Fruit fly (Drosophila melanogaster) whole organism, embryonic: ENCODE measurements around the gene CG11892.

Experiments used
- CG10147 ChIP-seq: fragments of 200-800 bp; sonication (Bioruptor generic); optimal IDR thresholded peaks from 2 replicates; lab custom pipeline; 2019; ENCODE audit warnings: missing biosample characterization, mild to moderate bottlenecking, missing genetic modification characterization, moderate library complexity
- CG10654 ChIP-seq: fragments of 200-800 bp; sonication (Bioruptor generic); optimal IDR thresholded peaks from 2 replicates; lab custom pipeline; 2016; ENCODE audit warnings: missing biosample characterization, missing genetic modification characterization
- CG10979 ChIP-seq: fragments of 200-800 bp; sonication (Bioruptor generic); optimal IDR thresholded peaks from 2 replicates; lab custom pipeline; 2018; ENCODE audit warnings: missing biosample characterization, mild to moderate bottlenecking, missing genetic modification characterization, moderate library complexity
- CG11695 ChIP-seq: fragments of 200-800 bp; sonication (Bioruptor generic); IDR thresholded peaks from 3 replicates; pipeline ENCODE4 v1.3.6; 2022; ENCODE audit warnings: missing biosample characterization, missing genetic modification characterization
- CG11723 ChIP-seq: fragments of 200-800 bp; sonication (Bioruptor generic); optimal IDR thresholded peaks from 2 replicates; lab custom pipeline; 2017; ENCODE audit warnings: missing biosample characterization, mild to moderate bottlenecking, missing genetic modification characterization
- CG12219 ChIP-seq: fragments of 200-800 bp; sonication (Bioruptor generic); optimal IDR thresholded peaks from 3 replicates; lab custom pipeline; 2018; ENCODE audit warnings: missing biosample characterization, mild to moderate bottlenecking, missing genetic modification characterization
- CG1233 ChIP-seq: fragments of 200-800 bp; sonication (Bioruptor generic); optimal IDR thresholded peaks from 4 replicates; lab custom pipeline; 2018; ENCODE audit warnings: missing biosample characterization, mild to moderate bottlenecking, missing genetic modification characterization
- CG12659 ChIP-seq: fragments of 200-800 bp; sonication (Bioruptor generic); optimal IDR thresholded peaks from 3 replicates; lab custom pipeline; 2017; ENCODE audit warnings: mild to moderate bottlenecking, missing biosample characterization, missing genetic modification reagents, missing genetic modification characterization
- CG14860 ChIP-seq: fragments of 200-800 bp; sonication (Bioruptor generic); IDR thresholded peaks from 3 replicates; pipeline ENCODE4 v1.3.6; 2022; ENCODE audit warnings: missing biosample characterization, missing genetic modification characterization; ENCODE audit not compliant: partially characterized antibody
- CG14965 ChIP-seq: fragments of 200-800 bp; sonication (Bioruptor generic); optimal IDR thresholded peaks from 2 replicates; lab custom pipeline; 2016; ENCODE audit warnings: missing biosample characterization, missing genetic modification characterization, borderline replicate concordance
- CG15514 ChIP-seq: fragments of 200-800 bp; sonication (Bioruptor generic); optimal IDR thresholded peaks from 3 replicates; lab custom pipeline; 2017; ENCODE audit warnings: missing biosample characterization, missing genetic modification characterization, mild to moderate bottlenecking, moderate library complexity, missing genetic modification reagents
- CG1602 ChIP-seq: fragments of 200-800 bp; sonication (Bioruptor generic); optimal IDR thresholded peaks from 3 replicates; lab custom pipeline; 2016; ENCODE audit warnings: missing biosample characterization, missing genetic modification characterization
- CG16863 ChIP-seq: fragments of 200-800 bp; sonication (Bioruptor generic); optimal IDR thresholded peaks from 3 replicates; lab custom pipeline; 2016; ENCODE audit warnings: missing biosample characterization, missing genetic modification characterization
- CG17385 ChIP-seq: fragments of 200-800 bp; sonication (Bioruptor generic); optimal IDR thresholded peaks from 3 replicates; lab custom pipeline; 2018; ENCODE audit warnings: missing biosample characterization, mild to moderate bottlenecking, missing genetic modification characterization
- CG30431 ChIP-seq: fragments of 200-800 bp; sonication (Bioruptor generic); optimal IDR thresholded peaks from 2 replicates; lab custom pipeline; 2017; ENCODE audit warnings: missing biosample characterization, missing genetic modification characterization
- CG32532 ChIP-seq: fragments of 200-800 bp; sonication (Bioruptor generic); IDR thresholded peaks from 2 replicates; pipeline ENCODE4 v1.3.6; 2022; ENCODE audit warnings: missing biosample characterization, missing genetic modification characterization
- CG33213 ChIP-seq: fragments of 200-800 bp; sonication (Bioruptor generic); optimal IDR thresholded peaks from 3 replicates; lab custom pipeline; 2016; ENCODE audit warnings: missing biosample characterization, missing genetic modification characterization
- CG4424 ChIP-seq: fragments of 200-800 bp; sonication (Bioruptor generic); optimal IDR thresholded peaks from 3 replicates; lab custom pipeline; 2016; ENCODE audit warnings: missing biosample characterization, missing genetic modification characterization
- CG6254 ChIP-seq: fragments of 200-800 bp; sonication (Bioruptor generic); optimal IDR thresholded peaks from 3 replicates; lab custom pipeline; 2017; ENCODE audit warnings: mild to moderate bottlenecking, missing biosample characterization, missing genetic modification reagents, missing genetic modification characterization
- CG6813 ChIP-seq: fragments of 200-800 bp; sonication (Bioruptor generic); optimal IDR thresholded peaks from 2 replicates; lab custom pipeline; 2017; ENCODE audit warnings: missing biosample characterization, missing genetic modification characterization, mild to moderate bottlenecking, moderate library complexity, missing genetic modification reagents
- CG8924 ChIP-seq: fragments of 200-800 bp; optimal IDR thresholded peaks from 3 replicates; lab custom pipeline; 2019; ENCODE audit warnings: missing biosample characterization, mild to moderate bottlenecking, missing genetic modification characterization, moderate library complexity
- Dek ChIP-seq: fragments of 200-800 bp; sonication (Bioruptor generic); optimal IDR thresholded peaks from 3 replicates; lab custom pipeline; 2019; ENCODE audit warnings: missing biosample characterization, mild to moderate bottlenecking, missing genetic modification characterization, moderate library complexity
- Doc2 ChIP-seq: fragments of 200-800 bp; sonication (Bioruptor generic); IDR thresholded peaks from 2 replicates; pipeline ENCODE4 v1.3.6; 2022; ENCODE audit warnings: missing biosample characterization, missing genetic modification characterization
- Fer3 ChIP-seq: fragments of 200-800 bp; sonication (Bioruptor generic); optimal IDR thresholded peaks from 2 replicates; lab custom pipeline; 2018; ENCODE audit warnings: missing biosample characterization, mild to moderate bottlenecking, missing genetic modification characterization, moderate library complexity
- HmgZ ChIP-seq: fragments of 200-800 bp; sonication (Bioruptor generic); optimal IDR thresholded peaks from 2 replicates; lab custom pipeline; 2018; ENCODE audit warnings: missing biosample characterization, mild to moderate bottlenecking, missing genetic modification characterization
- Hsf ChIP-seq: fragments of 200-800 bp; sonication (Bioruptor generic); optimal IDR thresholded peaks from 3 replicates; lab custom pipeline; 2016; ENCODE audit warnings: missing biosample characterization, missing genetic modification characterization
- Mad ChIP-seq: fragments of 200-800 bp; sonication (Bioruptor generic); optimal IDR thresholded peaks from 2 replicates; lab custom pipeline; 2016; ENCODE audit warnings: missing biosample characterization, missing genetic modification characterization
- Med ChIP-seq: fragments of 200-800 bp; sonication (Bioruptor generic); peaks from one replicate; lab custom pipeline; 2016; ENCODE audit warnings: missing biosample characterization, missing genetic modification characterization, mild to moderate bottlenecking, inconsistent platforms, moderate library complexity
- Oli ChIP-seq: fragments of 200-800 bp; sonication (Bioruptor generic); optimal IDR thresholded peaks from 2 replicates; lab custom pipeline; 2018; ENCODE audit warnings: missing biosample characterization, mild to moderate bottlenecking, missing genetic modification characterization, moderate library complexity
- Sin3A ChIP-seq: fragments of >200 bp; optimal IDR thresholded peaks from 2 replicates; lab custom pipeline; 2018
- Tbp ChIP-seq: fragments of >200 bp; optimal IDR thresholded peaks from 2 replicates; lab custom pipeline; 2018; ENCODE audit warnings: missing biosample characterization, missing genetic modification characterization
- ase ChIP-seq: fragments of 200-800 bp; sonication (Bioruptor generic); IDR thresholded peaks from 3 replicates; pipeline ENCODE4 v1.3.6; 2022; ENCODE audit warnings: missing biosample characterization, missing genetic modification characterization
- chinmo ChIP-seq: fragments of 200-800 bp; sonication (Bioruptor generic); IDR thresholded peaks from 4 replicates; pipeline ENCODE4 v1.3.6; 2022; ENCODE audit warnings: missing biosample characterization, missing genetic modification characterization; ENCODE audit not compliant: partially characterized antibody
- chn ChIP-seq: fragments of 200-800 bp; sonication (Bioruptor generic); optimal IDR thresholded peaks from 2 replicates; lab custom pipeline; 2016; ENCODE audit warnings: missing biosample characterization, missing genetic modification characterization
- disco-r ChIP-seq: fragments of 200-800 bp; sonication (Bioruptor generic); optimal IDR thresholded peaks from 2 replicates; lab custom pipeline; 2016; ENCODE audit warnings: missing biosample characterization, missing genetic modification characterization
- dmrt11E ChIP-seq: fragments of 200-800 bp; sonication (Bioruptor generic); optimal IDR thresholded peaks from 3 replicates; lab custom pipeline; 2018; ENCODE audit warnings: missing biosample characterization, mild to moderate bottlenecking, missing genetic modification characterization, moderate library complexity
- ems ChIP-seq: fragments of 200-800 bp; sonication (Bioruptor generic); optimal IDR thresholded peaks from 3 replicates; lab custom pipeline; 2016; ENCODE audit warnings: missing biosample characterization, missing genetic modification characterization
- en ChIP-seq: fragments of 200-800 bp; sonication (Bioruptor generic); optimal IDR thresholded peaks from 2 replicates; lab custom pipeline; 2016; ENCODE audit warnings: missing biosample characterization, missing genetic modification characterization
- grn ChIP-seq: fragments of 200-800 bp; sonication (Bioruptor generic); optimal IDR thresholded peaks from 3 replicates; lab custom pipeline; 2017; ENCODE audit warnings: missing biosample characterization, missing genetic modification characterization
- insv ChIP-seq, 2 experiments: fragments of 200-800 bp; sonication (Bioruptor generic); optimal IDR thresholded peaks; 3 replicates each; lab custom pipeline; 2016 to 2018; ENCODE audit warnings: missing biosample characterization in 2 of 2, missing genetic modification characterization in 2 of 2
- lab ChIP-seq: fragments of 200-800 bp; sonication (Bioruptor generic); optimal IDR thresholded peaks from 3 replicates; lab custom pipeline; 2017; ENCODE audit warnings: missing biosample characterization, missing genetic modification characterization, mild to moderate bottlenecking, moderate library complexity, missing genetic modification reagents
- lbe ChIP-seq: fragments of 200-800 bp; sonication (Bioruptor generic); optimal IDR thresholded peaks from 2 replicates; lab custom pipeline; 2016; ENCODE audit warnings: missing biosample characterization, mild to moderate bottlenecking, missing genetic modification characterization
- lilli ChIP-seq: fragments of 200-800 bp; sonication (Bioruptor generic); optimal IDR thresholded peaks from 3 replicates; lab custom pipeline; 2016; ENCODE audit warnings: missing biosample characterization, missing genetic modification characterization
- lov ChIP-seq, 2 experiments: fragments of 200-800 bp in 1 of 2; fragments of >200 bp in 1 of 2; sonication (Bioruptor generic) in 1 of 2; IDR thresholded peaks in 1 of 2; optimal IDR thresholded peaks in 1 of 2; 2 replicates in 1 of 2; 3 replicates in 1 of 2; pipeline versions ENCODE4 v1.3.6 to Lab custom; 2017 to 2022; ENCODE audit warnings: missing biosample characterization in 1 of 2, missing genetic modification characterization in 1 of 2
- mirr ChIP-seq: fragments of 200-800 bp; sonication (Bioruptor generic); optimal IDR thresholded peaks from 3 replicates; lab custom pipeline; 2018; ENCODE audit warnings: missing biosample characterization, mild to moderate bottlenecking, missing genetic modification characterization
- odd ChIP-seq: fragments of 200-800 bp; sonication (Bioruptor generic); optimal IDR thresholded peaks from 2 replicates; lab custom pipeline; 2017; ENCODE audit warnings: missing biosample characterization, mild to moderate bottlenecking, missing genetic modification characterization
- pfk ChIP-seq: fragments of 200-800 bp; sonication (Bioruptor generic); optimal IDR thresholded peaks from 2 replicates; lab custom pipeline; 2018; ENCODE audit warnings: missing biosample characterization, mild to moderate bottlenecking, missing genetic modification characterization, moderate library complexity
- run ChIP-seq: fragments of 200-800 bp; sonication (Bioruptor generic); optimal IDR thresholded peaks from 3 replicates; lab custom pipeline; 2018; ENCODE audit warnings: missing biosample characterization, mild to moderate bottlenecking, missing genetic modification characterization
- sc ChIP-seq, 3 experiments: fragments of >200 bp in 2 of 3; fragments of 200-800 bp in 1 of 3; sonication (Bioruptor generic) in 1 of 3; optimal IDR thresholded peaks; 2 replicates in 2 of 3; 3 replicates in 1 of 3; lab custom pipeline; 2017; ENCODE audit warnings: mild to moderate bottlenecking in 1 of 3, missing biosample characterization in 1 of 3, missing genetic modification characterization in 1 of 3, missing genetic modification reagents in 1 of 3
- slbo ChIP-seq: fragments of 200-800 bp; sonication (Bioruptor generic); IDR thresholded peaks from 2 replicates; pipeline ENCODE4 v1.3.6; 2022; ENCODE audit warnings: missing biosample characterization, missing genetic modification characterization

Gene CG11892

DNA sequence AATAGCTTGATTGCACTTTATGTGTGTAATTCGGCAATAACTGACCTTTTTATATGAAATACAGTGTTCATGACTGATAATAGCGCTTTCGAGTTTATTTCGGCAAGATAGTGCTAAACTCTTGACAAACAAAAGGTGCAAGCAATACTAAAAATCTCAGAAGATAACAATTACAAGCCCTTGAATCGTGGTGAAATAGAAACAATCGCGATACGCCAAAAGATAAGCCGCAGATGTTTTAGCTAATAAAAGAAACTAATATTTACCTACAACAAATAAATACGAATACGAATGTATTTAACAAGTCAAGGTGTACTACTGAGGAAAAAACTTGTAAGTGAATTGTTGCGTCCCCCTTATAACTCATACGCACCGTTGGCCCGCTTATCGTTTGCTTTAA lies 6.1 kb upstream of the CG11892 start (continued):
- TF ChIP-seq run (no peak), sc (optimal IDR thresholded peaks at IDR 0.05; lab: Kevin White, UChicago) (no peak), sc (GFP tag; optimal IDR thresholded peaks at IDR 0.05; lab: Kevin White, UChicago) (no peak), CG6813 (GFP tag; lab: Kevin White, UChicago) (peak; percentile 25), CG33213 (GFP tag; lab: Kevin White, UChicago) (no peak), Fer3 (peak; percentile 54), CG10979 (tag; lab: Kevin White, UChicago) (no peak), lab (GFP tag; lab: Kevin White, UChicago) (peak; percentile 81), CG10654 (no peak), CG4424 (GFP tag; lab: Kevin White, UChicago) (no peak), CG10147 (GFP tag; lab: Kevin White, UChicago) (peak; percentile 59), CG30431 (GFP tag; lab: Kevin White, UChicago) (no peak), disco-r (GFP tag; lab: Kevin White, UChicago) (no peak), insv (GFP tag; optimal IDR thresholded peaks at IDR 0.05; lab: Kevin White, UChicago) (no peak), dmrt11E (no peak), odd (GFP tag; lab: Kevin White, UChicago) (peak; percentile 61), CG12659 (GFP tag; lab: Kevin White, UChicago) (peak; percentile 23), Mad (GFP tag; lab: Kevin White, UChicago) (no peak), lilli (GFP tag; lab: Kevin White, UChicago) (no peak), HmgZ (tag; lab: Kevin White, UChicago) (peak; percentile 46), pfk (no peak), ase (no peak), Tbp (no peak), CG14860 (no peak), Oli (tag; lab: Kevin White, UChicago) (no peak), CG17385 (GFP tag; lab: Kevin White, UChicago) (peak; percentile 22), CG32532 (GFP tag; lab: Robert Waterston, UW) (no peak), Doc2 (GFP tag; lab: Robert Waterston, UW) (no peak), CG6254 (no peak), CG1233 (peak; percentile 1), en (GFP tag; lab: Kevin White, UChicago) (no peak), chinmo (GFP tag; lab: Robert Waterston, UW) (no peak), CG12219 (GFP tag; lab: Kevin White, UChicago) (no peak), CG8924 (peak; percentile 27), Sin3A (lab: Kevin White, UChicago) (no peak), CG11695 (GFP tag; lab: Robert Waterston, UW) (0 out of 3 replicates have a peak, but pooled peaks have one; percentile 17), chn (GFP tag; lab: Kevin White, UChicago) (no peak), ems (GFP tag; lab: Kevin White, UChicago) (no peak), Med (GFP tag; lab: Kevin White, UChicago) (peak; percentile 67), CG1602 (GFP tag; lab: Kevin White, UChicago) (no peak), Hsf (no peak), lov (optimal IDR thresholded peaks at IDR 0.05; lab: Kevin White, UChicago) (no peak), lov (GFP tag; IDR thresholded peaks at IDR 0.05; lab: Robert Waterston, UW) (no peak), CG11723 (no peak), CG14965 (GFP tag; lab: Kevin White, UChicago) (no peak), Dek (tag; lab: Kevin White, UChicago) (peak; percentile 38), CG16863 (GFP tag; lab: Kevin White, UChicago) (no peak), CG15514 (peak; percentile 48), grn (peak; percentile 19), lbe (GFP tag; lab: Kevin White, UChicago) (no peak), slbo (GFP tag; lab: Robert Waterston, UW) (no peak), mirr (GFP tag; lab: Kevin White, UChicago) (peak; percentile 69)
